Fruit fly (Drosophila melanogaster) whole organism, pupa: ENCODE data around the gene CG14397.
A peak's percentile ranks its signal among the peaks of the same experiment; 100 is the strongest.

Experiments
- CG10348 ChIP-seq: fragments of 200-800 bp; sonication (Bioruptor generic); IDR thresholded peaks from 2 replicates; pipeline ENCODE4 v1.3.6; 2022; ENCODE audit warnings: missing biosample characterization, missing genetic modification characterization
- CG12605 ChIP-seq: fragments of 200-800 bp; sonication (Bioruptor generic); IDR thresholded peaks from 2 replicates; pipeline ENCODE4 v1.3.6; 2022; ENCODE audit warnings: missing biosample characterization, missing genetic modification characterization
- CG13204 ChIP-seq: fragments of 200-800 bp; sonication (Bioruptor generic); optimal IDR thresholded peaks from 2 replicates; lab custom pipeline; 2018; ENCODE audit warnings: missing biosample characterization, mild to moderate bottlenecking, missing genetic modification characterization, moderate library complexity
- CG14655 ChIP-seq: fragments of 200-800 bp; sonication (Bioruptor generic); optimal IDR thresholded peaks from 3 replicates; lab custom pipeline; 2017; ENCODE audit warnings: mild to moderate bottlenecking, missing biosample characterization, missing genetic modification reagents, missing genetic modification characterization
- CG15710 ChIP-seq: fragments of 200-800 bp; sonication (Bioruptor generic); optimal IDR thresholded peaks from 2 replicates; lab custom pipeline; 2018; ENCODE audit warnings: missing biosample characterization, mild to moderate bottlenecking, missing genetic modification characterization, moderate library complexity
- CG17806 ChIP-seq: fragments of 200-800 bp; sonication (Bioruptor generic); optimal IDR thresholded peaks from 2 replicates; lab custom pipeline; 2018; ENCODE audit warnings: missing biosample characterization, mild to moderate bottlenecking, missing genetic modification characterization, moderate library complexity
- CG32121 ChIP-seq: fragments of 200-800 bp; sonication (Bioruptor generic); IDR thresholded peaks from 2 replicates; pipeline ENCODE4 v1.3.6; 2022; ENCODE audit warnings: missing biosample characterization, missing genetic modification characterization
- CG34367 ChIP-seq: fragments of 200-800 bp; sonication (Bioruptor generic); optimal IDR thresholded peaks from 2 replicates; lab custom pipeline; 2018; ENCODE audit warnings: missing biosample characterization, mild to moderate bottlenecking, missing genetic modification characterization
- CG4496 ChIP-seq: fragments of 200-800 bp; sonication (Bioruptor generic); IDR thresholded peaks from 3 replicates; pipeline ENCODE4 v1.3.6; 2022; ENCODE audit warnings: missing biosample characterization, missing genetic modification characterization
- CG8159 ChIP-seq: fragments of 200-800 bp; sonication (Bioruptor generic); optimal IDR thresholded peaks from 3 replicates; lab custom pipeline; 2018; ENCODE audit warnings: missing biosample characterization, mild to moderate bottlenecking, missing genetic modification characterization, moderate library complexity
- CG8301 ChIP-seq: fragments of 200-800 bp; sonication (Bioruptor generic); optimal IDR thresholded peaks from 2 replicates; lab custom pipeline; 2018; ENCODE audit warnings: missing biosample characterization, mild to moderate bottlenecking, missing genetic modification characterization
- CG9948 ChIP-seq: fragments of 200-800 bp; sonication (Bioruptor generic); optimal IDR thresholded peaks from 2 replicates; lab custom pipeline; 2018; ENCODE audit warnings: missing biosample characterization, mild to moderate bottlenecking, missing genetic modification characterization, moderate library complexity
- D1 ChIP-seq: fragments of 200-800 bp; sonication (Bioruptor generic); optimal IDR thresholded peaks from 2 replicates; lab custom pipeline; 2018; ENCODE audit warnings: missing biosample characterization, mild to moderate bottlenecking, missing genetic modification characterization, moderate library complexity
- EcR ChIP-seq: fragments of 200-800 bp; sonication (Bioruptor generic); optimal IDR thresholded peaks from 3 replicates; lab custom pipeline; 2019; ENCODE audit warnings: missing biosample characterization, missing genetic modification characterization, mild to moderate bottlenecking, moderate library complexity, missing genetic modification reagents
- Ets98B ChIP-seq: fragments of 200-800 bp; sonication (Bioruptor generic); IDR thresholded peaks from 2 replicates; pipeline ENCODE4 v1.3.6; 2022; ENCODE audit warnings: missing biosample characterization, missing genetic modification characterization
- Pif1A ChIP-seq: fragments of 200-800 bp; sonication (Bioruptor generic); optimal IDR thresholded peaks from 3 replicates; lab custom pipeline; 2016; ENCODE audit warnings: missing biosample characterization, missing genetic modification characterization
- Pif1B ChIP-seq: fragments of 200-800 bp; sonication (Bioruptor generic); optimal IDR thresholded peaks from 3 replicates; lab custom pipeline; 2016; ENCODE audit warnings: missing biosample characterization, missing genetic modification characterization
- Snoo ChIP-seq: fragments of 200-800 bp; sonication (Bioruptor generic); optimal IDR thresholded peaks from 3 replicates; lab custom pipeline; 2017; ENCODE audit warnings: missing biosample characterization, mild to moderate bottlenecking, missing genetic modification characterization, inconsistent platforms
- fd96Ca ChIP-seq: fragments of 200-800 bp; sonication (Bioruptor generic); IDR thresholded peaks from 3 replicates; pipeline ENCODE4 v1.3.6; 2022; ENCODE audit warnings: missing biosample characterization, missing genetic modification characterization
- gl ChIP-seq: fragments of 200-800 bp; sonication (Bioruptor generic); optimal IDR thresholded peaks from 2 replicates; lab custom pipeline; 2018; ENCODE audit warnings: missing biosample characterization, mild to moderate bottlenecking, missing genetic modification characterization
- rn ChIP-seq: fragments of 200-800 bp; sonication (Bioruptor generic); IDR thresholded peaks from 2 replicates; pipeline ENCODE4 v1.3.6; 2022; ENCODE audit warnings: missing biosample characterization, missing genetic modification characterization

Gene CG14397

DNA sequence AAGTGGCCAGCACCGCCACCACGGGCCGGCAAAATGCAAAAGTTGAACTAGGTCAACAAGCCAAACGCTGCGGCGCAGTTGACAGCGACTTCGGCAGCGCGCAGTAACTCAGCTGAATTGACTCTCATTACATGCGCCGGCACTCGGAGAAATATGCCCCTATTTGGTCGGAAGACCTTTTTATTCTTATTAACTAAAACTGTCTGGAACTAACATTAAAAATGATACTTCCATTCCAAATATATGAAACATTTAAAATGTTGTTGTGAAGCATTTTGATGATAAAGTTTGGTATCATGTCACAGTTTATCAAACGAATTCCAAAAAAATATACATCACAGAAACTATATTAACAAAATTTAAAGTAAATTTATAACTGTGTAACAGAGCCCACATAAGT is 23.9 kb upstream of the CG14397 start:
- TF ChIP-seq EcR (no peak), Pif1B (GFP tag; lab: Kevin White, UChicago) (no peak), CG4496 (GFP tag; lab: Robert Waterston, UW) (peak; percentile 37; the same call in 1 of the 3 replicates), CG9948 (tag; lab: Kevin White, UChicago) (no peak), CG34367 (tag; lab: Kevin White, UChicago) (no peak), Pif1A (peak; percentile 10), fd96Ca (GFP tag; lab: Robert Waterston, UW) (no peak), CG14655 (no peak), rn (GFP tag; lab: Robert Waterston, UW) (no peak), Ets98B (peak; percentile 35; the same call in 1 of the 2 replicates), CG17806 (no peak), CG10348 (no peak), CG8159 (tag; lab: Kevin White, UChicago) (no peak), Snoo (tag; lab: Kevin White, UChicago) (no peak), CG15710 (tag; lab: Kevin White, UChicago) (no peak), CG12605 (GFP tag; lab: Robert Waterston, UW) (no peak), CG8301 (peak; percentile 44), D1 (tag; lab: Kevin White, UChicago) (no peak), CG32121 (GFP tag; lab: Robert Waterston, UW) (no peak; the same call in none of the 2 replicates), gl (no peak), CG13204 (GFP tag; lab: Kevin White, UChicago) (no peak)

- no peak for TF ChIP-seq D1 (tag; lab: Kevin White, UChicago)
- no peak for TF ChIP-seq CG34367 (tag; lab: Kevin White, UChicago)
- no peak for TF ChIP-seq CG8159 (tag; lab: Kevin White, UChicago)
- no peak for TF ChIP-seq CG12605 (GFP tag; lab: Robert Waterston, UW)
- no peak for TF ChIP-seq CG14655
- no peak for TF ChIP-seq CG4496 (GFP tag; lab: Robert Waterston, UW)
- no peak for TF ChIP-seq Ets98B
- no peak for TF ChIP-seq EcR
- TF ChIP-seq gl = no peak
- TF ChIP-seq CG10348 = no peak
- no peak for TF ChIP-seq CG9948 (tag; lab: Kevin White, UChicago)
- TF ChIP-seq CG8301 = no peak
- no peak for TF ChIP-seq Snoo (tag; lab: Kevin White, UChicago)
- no peak for TF ChIP-seq CG15710 (tag; lab: Kevin White, UChicago)
- no peak for TF ChIP-seq rn (GFP tag; lab: Robert Waterston, UW)
Observed at dm6 chr2L:21069776-21070175, 21.3 kb upstream of the CG14397 start.

DNA sequence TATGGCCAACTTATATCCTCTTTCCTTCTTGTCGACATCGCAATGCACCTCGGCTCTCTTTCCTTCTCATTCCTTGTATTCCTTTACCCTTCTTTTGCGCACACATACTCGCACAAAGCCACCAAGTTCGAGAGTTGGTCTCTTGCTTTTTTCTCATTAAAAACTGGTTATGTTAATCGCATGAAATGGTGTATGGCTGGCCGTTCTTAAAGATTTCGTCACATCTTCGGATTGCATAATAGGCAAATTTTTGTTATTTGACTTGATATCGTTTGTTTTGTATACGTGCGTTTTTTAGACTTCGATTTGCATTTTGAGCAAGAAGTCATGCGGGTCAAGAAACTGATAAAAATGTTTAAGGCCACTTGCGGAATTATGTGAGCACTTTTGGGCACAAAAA is 20.2 kb upstream of the CG14397 start:
- TF ChIP-seq EcR (peak; percentile 11), D1 (tag; lab: Kevin White, UChicago) (no peak)
- TF ChIP-seq, all 21 proteins: peak for 1

DNA sequence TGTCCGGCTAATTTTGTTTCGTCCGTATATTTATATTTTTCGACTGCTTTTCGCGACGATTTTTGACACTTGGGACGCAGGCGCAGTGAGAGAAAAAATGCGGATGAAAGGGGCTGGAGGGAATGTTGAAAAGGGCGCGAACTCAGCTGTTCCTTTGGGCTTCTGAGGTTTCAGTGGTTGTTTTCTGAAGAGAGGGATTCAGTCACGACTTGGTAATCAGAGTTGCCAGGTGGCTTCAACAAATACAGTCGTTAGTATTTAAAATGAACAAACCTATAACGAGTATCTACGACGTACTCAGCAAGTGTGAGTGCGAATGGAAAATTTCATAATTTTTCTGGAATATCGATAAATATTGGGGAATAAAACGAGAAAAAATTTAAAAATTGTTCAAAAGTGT is 19.6 kb upstream of the CG14397 start, which contains the start of gene CG9265:
Gene CG9265 (minus strand): TSS at position 68 of the 400 bp plus-strand sequence.
- no peak for TF ChIP-seq gl
- no peak for TF ChIP-seq Snoo (tag; lab: Kevin White, UChicago)
- TF ChIP-seq Pif1B (GFP tag; lab: Kevin White, UChicago) = no peak
- no peak for TF ChIP-seq Ets98B
- TF ChIP-seq EcR = no peak
- TF ChIP-seq D1 (tag; lab: Kevin White, UChicago) = no peak
- TF ChIP-seq Pif1A = no peak
- TF ChIP-seq CG10348 = no peak
- TF ChIP-seq fd96Ca (GFP tag; lab: Robert Waterston, UW) = no peak
- TF ChIP-seq rn (GFP tag; lab: Robert Waterston, UW) = no peak
- no peak for TF ChIP-seq CG8159 (tag; lab: Kevin White, UChicago)

DNA sequence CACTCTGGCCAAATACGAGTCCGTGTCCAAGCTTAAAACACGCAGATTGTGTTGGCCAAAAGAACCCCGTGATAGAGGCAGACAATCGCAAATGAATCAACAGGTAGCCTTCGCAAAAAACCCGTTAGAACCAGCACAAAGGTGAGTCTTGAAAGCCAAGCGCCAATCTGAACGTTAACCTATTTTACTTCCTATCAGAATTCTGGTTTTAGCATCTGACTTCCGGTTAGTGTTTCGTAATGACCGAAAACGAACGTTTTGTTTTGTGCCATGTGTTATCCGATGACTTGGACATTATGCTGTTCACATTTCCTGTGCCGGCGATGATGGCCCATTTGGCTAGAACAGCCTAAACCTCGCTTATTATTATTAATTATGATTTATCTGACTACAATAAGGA is 18.6 kb upstream of the CG14397 start:
- TF ChIP-seq CG32121 (GFP tag; lab: Robert Waterston, UW) = no peak
- no peak for TF ChIP-seq CG8159 (tag; lab: Kevin White, UChicago)
- TF ChIP-seq CG13204 (GFP tag; lab: Kevin White, UChicago) = no peak
- TF ChIP-seq CG9948 (tag; lab: Kevin White, UChicago) = no peak
- no peak for TF ChIP-seq CG14655
- TF ChIP-seq rn (GFP tag; lab: Robert Waterston, UW) = no peak
- TF ChIP-seq CG12605 (GFP tag; lab: Robert Waterston, UW) = no peak
- TF ChIP-seq CG8301 = no peak
- TF ChIP-seq CG15710 (tag; lab: Kevin White, UChicago) = no peak

DNA sequence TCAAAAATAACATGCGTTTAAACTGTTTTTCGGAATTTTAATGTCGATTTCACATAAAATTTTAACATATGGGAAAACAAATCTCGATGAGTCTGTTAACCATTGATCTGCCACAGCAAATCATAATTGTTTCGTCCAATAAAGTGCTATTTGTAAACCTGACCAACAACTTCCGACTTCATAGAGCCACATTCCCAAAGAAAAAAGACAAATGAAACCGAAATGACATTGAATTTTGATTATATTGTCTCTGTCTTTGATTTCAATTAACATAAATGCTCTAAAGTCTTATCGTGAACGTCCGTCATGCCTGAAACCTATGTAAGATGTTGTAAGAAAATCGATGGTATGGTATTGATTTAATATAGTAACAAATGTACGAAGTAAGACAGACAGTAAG is 17.7 kb upstream of the CG14397 start:
- TF ChIP-seq Pif1A = no peak
- no peak for TF ChIP-seq CG14655
- no peak for TF ChIP-seq CG10348
- no peak for TF ChIP-seq Snoo (tag; lab: Kevin White, UChicago)
- no peak for TF ChIP-seq fd96Ca (GFP tag; lab: Robert Waterston, UW)
- no peak for TF ChIP-seq CG34367 (tag; lab: Kevin White, UChicago)
- no peak for TF ChIP-seq CG15710 (tag; lab: Kevin White, UChicago)
- TF ChIP-seq CG8301 = no peak
- no peak for TF ChIP-seq CG8159 (tag; lab: Kevin White, UChicago)
- no peak for TF ChIP-seq CG17806
- TF ChIP-seq EcR = no peak
- TF ChIP-seq Ets98B = no peak
- TF ChIP-seq rn (GFP tag; lab: Robert Waterston, UW) = no peak
- TF ChIP-seq CG9948 (tag; lab: Kevin White, UChicago) = no peak

- no peak for TF ChIP-seq EcR
- no peak for TF ChIP-seq CG4496 (GFP tag; lab: Robert Waterston, UW)
- TF ChIP-seq Snoo (tag; lab: Kevin White, UChicago) = no peak
- no peak for TF ChIP-seq rn (GFP tag; lab: Robert Waterston, UW)
- no peak for TF ChIP-seq Ets98B
- TF ChIP-seq fd96Ca (GFP tag; lab: Robert Waterston, UW) = no peak
- TF ChIP-seq CG17806 = no peak
- TF ChIP-seq gl = no peak
- TF ChIP-seq CG8159 (tag; lab: Kevin White, UChicago) = no peak
- no peak for TF ChIP-seq CG13204 (GFP tag; lab: Kevin White, UChicago)
- no peak for TF ChIP-seq CG14655
- no peak for TF ChIP-seq D1 (tag; lab: Kevin White, UChicago)
- TF ChIP-seq CG12605 (GFP tag; lab: Robert Waterston, UW) = no peak
- TF ChIP-seq Pif1B (GFP tag; lab: Kevin White, UChicago) = no peak
- no peak for TF ChIP-seq CG32121 (GFP tag; lab: Robert Waterston, UW)
- no peak for TF ChIP-seq CG15710 (tag; lab: Kevin White, UChicago)
Observed at dm6 chr2L:21073818-21074217, 17.2 kb upstream of the CG14397 start.
